Worm (Caenorhabditis elegans): Measurements from ENCODE around the gene orc-1.

orc-1 gene

DNA sequence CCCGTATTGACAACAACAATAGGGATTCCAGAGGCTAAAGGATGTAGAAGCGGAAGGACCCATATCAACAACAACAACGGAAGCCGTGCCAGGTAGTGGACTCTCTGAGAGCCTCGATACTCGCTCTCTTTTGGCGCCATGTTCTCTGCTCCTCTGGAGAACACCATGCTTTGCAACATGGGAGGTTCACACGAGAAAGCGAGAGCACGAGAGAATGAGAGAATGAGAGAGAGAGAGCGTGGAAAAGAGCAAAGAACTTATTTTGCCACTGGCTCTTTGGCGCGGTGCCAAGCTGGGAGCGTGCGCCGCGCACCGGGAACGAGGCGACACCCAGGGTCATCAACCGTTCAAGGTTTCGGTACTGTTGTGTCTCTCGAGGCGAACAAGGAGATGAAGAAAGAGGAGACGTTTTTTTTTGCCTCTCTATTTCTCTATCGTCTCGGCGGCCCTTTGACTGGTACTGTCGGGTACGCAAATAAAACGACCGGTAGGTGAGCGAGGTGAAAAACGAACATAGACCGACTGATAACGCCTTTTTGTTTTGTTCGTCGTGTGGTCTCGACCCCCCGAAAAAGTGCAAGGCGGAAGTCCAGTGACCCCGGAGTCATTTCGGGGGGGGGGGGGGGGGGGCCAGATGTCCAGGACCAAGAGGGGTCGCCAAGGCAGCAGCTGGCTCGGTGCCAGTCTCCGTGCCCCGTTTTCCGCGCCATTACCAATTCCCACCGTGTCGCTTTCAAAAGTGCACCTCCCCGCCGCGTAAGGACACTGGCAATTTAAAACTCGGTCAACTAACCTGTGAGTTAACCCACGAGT is 10.1 kb upstream of the orc-1 start, which contains the start of gene Y39A1A.10:
TSS of gene Y39A1A.10 (plus strand) at position 139 of the 813 bp plus-strand sequence.
- TF ChIP-seq lin-15B (tag; optimal IDR thresholded peaks at IDR 0.05) (no peak), fkh-2 (tag; optimal IDR thresholded peaks at IDR 0.05) (no peak), fkh-10 (GFP tag; optimal IDR thresholded peaks at IDR 0.05) (no peak), skn-1 (tag; optimal IDR thresholded peaks at IDR 0.05) (no peak), unc-39 (tag; optimal IDR thresholded peaks at IDR 0.05) (no peak), mdl-1 (tag; optimal IDR thresholded peaks at IDR 0.05) (no peak), ZK546.5 (tag; optimal IDR thresholded peaks at IDR 0.05) (no peak), nhr-76 (tag; optimal IDR thresholded peaks at IDR 0.05) (no peak), nfya-1 (tag; optimal IDR thresholded peaks at IDR 0.05; ENCODE audit: insufficient read depth) (peak; percentile 27), ztf-4 (tag; optimal IDR thresholded peaks at IDR 0.05) (no peak), nhr-25 (tag; optimal IDR thresholded peaks at IDR 0.05) (peak; percentile 83), tbx-2 (tag; optimal IDR thresholded peaks at IDR 0.05) (peak; percentile 39), egl-27 (tag; optimal IDR thresholded peaks at IDR 0.05) (no peak), hmg-11 (tag; optimal IDR thresholded peaks at IDR 0.05) (peak; percentile 31), fos-1 (tag; optimal IDR thresholded peaks at IDR 0.05) (no peak), nhr-43 (tag; optimal IDR thresholded peaks at IDR 0.05; ENCODE audit: poor library complexity, severe bottlenecking) (no peak), lsy-12 (tag; optimal IDR thresholded peaks at IDR 0.05) (no peak), nhr-11 (tag; optimal IDR thresholded peaks at IDR 0.05) (peak; percentile 24), daf-12 (tag; optimal IDR thresholded peaks at IDR 0.05) (no peak), nhr-28 (tag; optimal IDR thresholded peaks at IDR 0.05) (no peak), egl-5 (tag; optimal IDR thresholded peaks at IDR 0.05) (no peak), jun-1 (tag; optimal IDR thresholded peaks at IDR 0.05) (peak; percentile 33), sea-2 (GFP tag; optimal IDR thresholded peaks at IDR 0.05) (no peak), ceh-16 (tag; optimal IDR thresholded peaks at IDR 0.05) (no peak), ceh-9 (tag; optimal IDR thresholded peaks at IDR 0.05) (no peak), mml-1 (tag; optimal IDR thresholded peaks at IDR 0.05) (no peak), nhr-77 (tag; optimal IDR thresholded peaks at IDR 0.05) (no peak), aly-2 (tag; optimal IDR thresholded peaks at IDR 0.05) (no peak), snpc-4 (tag; optimal IDR thresholded peaks at IDR 0.05) (no peak), nhr-23 (tag; optimal IDR thresholded peaks at IDR 0.05) (peak; percentile 68), elt-1 (tag; optimal IDR thresholded peaks at IDR 0.05) (no peak), eor-1 (tag; optimal IDR thresholded peaks at IDR 0.05) (no peak), unc-62 (GFP tag; optimal IDR thresholded peaks at IDR 0.05) (no peak), R02D3.7 (tag; optimal IDR thresholded peaks at IDR 0.05) (no peak), lin-39 (tag; optimal IDR thresholded peaks at IDR 0.05) (peak; percentile 37), ztf-11 (tag; optimal IDR thresholded peaks at IDR 0.05) (no peak), nhr-67 (tag; optimal IDR thresholded peaks at IDR 0.05) (no peak), pqm-1 (tag; optimal IDR thresholded peaks at IDR 0.05) (no peak), elt-3 (tag; optimal IDR thresholded peaks at IDR 0.05) (no peak), pha-4 (tag; optimal IDR thresholded peaks at IDR 0.05) (peak; percentile 81), elt-2 (tag; optimal IDR thresholded peaks at IDR 0.05) (peak; percentile 24), ceh-28 (tag; optimal IDR thresholded peaks at IDR 0.05) (peak; percentile 21), ceh-82 (tag; optimal IDR thresholded peaks at IDR 0.05) (no peak), nhr-237 (tag; optimal IDR thresholded peaks at IDR 0.05) (no peak), zag-1 (tag; optimal IDR thresholded peaks at IDR 0.05) (no peak), ama-1 (optimal IDR thresholded peaks at IDR 0.05) (no peak), nhr-12 (tag; optimal IDR thresholded peaks at IDR 0.05) (no peak)
